Fruit fly (Drosophila melanogaster): ENCODE measurements around the gene CG34434.

CG34434 gene

dm6 chrX:5614367-5614766, 1.8 kb downstream of the CG34434 start, which contains the start of gene CG34435:
Gene CG34435 (minus strand): TSS chrX:5614467.
- TF ChIP-seq Vsx2 (GFP tag; optimal IDR thresholded peaks at IDR 0.05; ENCODE audit: partially characterized antibody): no peak
- TF ChIP-seq jim (GFP tag; optimal IDR thresholded peaks at IDR 0.05): no peak

DNA sequence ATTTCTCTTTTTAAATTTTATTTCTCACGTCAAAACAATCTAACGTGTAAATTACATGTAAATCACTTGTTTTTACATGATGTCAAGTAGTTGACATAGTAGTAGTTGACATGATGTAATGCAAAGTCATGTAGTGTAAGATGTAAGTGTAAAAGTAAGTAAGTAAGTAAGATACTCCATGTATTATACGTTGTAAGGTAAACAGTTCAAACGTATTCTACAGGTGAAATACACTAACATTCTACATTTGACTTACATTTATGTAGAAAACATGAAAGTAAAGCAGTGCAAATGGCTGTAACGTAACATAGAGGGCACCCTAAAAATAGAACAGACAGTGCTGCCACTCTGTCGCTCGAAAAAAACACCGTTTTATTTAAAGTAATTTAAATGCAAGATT, 3.2 kb downstream of the CG34434 start:
- TF ChIP-seq N (GFP tag; optimal IDR thresholded peaks at IDR 0.05) (no peak), pan (optimal IDR thresholded peaks at IDR 0.05) (no peak), dmrt93B (GFP tag; optimal IDR thresholded peaks at IDR 0.05) (no peak), tai (GFP tag; optimal IDR thresholded peaks at IDR 0.05) (no peak)

DNA sequence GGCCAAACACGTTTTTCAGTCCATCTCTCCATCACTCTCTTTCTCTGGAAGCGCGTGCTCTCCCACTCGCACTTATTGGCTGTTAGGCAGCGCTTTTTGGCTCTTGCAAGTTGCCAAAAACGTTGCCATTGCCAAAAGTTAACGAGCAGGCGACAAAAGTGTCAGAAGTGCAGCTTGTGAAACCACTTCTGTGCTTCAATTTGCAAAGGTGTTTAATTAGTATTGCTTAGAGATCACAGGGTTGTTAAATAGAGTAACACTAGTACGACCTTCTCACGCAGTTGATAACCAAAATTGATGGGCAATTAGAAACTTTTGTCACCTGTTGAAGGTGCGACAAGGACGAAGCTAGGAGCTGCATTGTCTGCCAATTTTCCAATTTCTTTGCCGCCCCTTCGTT, 7.7 kb downstream of the CG34434 start:
- TF ChIP-seq dl (GFP tag; optimal IDR thresholded peaks at IDR 0.05; ENCODE audit: insufficient read depth in 1 of 2, partially characterized antibody in 2 of 2) (no peak), dmrt93B (GFP tag; optimal IDR thresholded peaks at IDR 0.05) (peak; percentile 35), psq (GFP tag; optimal IDR thresholded peaks at IDR 0.05) (peak; percentile 27), HLH106 (tag; optimal IDR thresholded peaks at IDR 0.05) (peak; percentile 20), Sp1 (GFP tag; optimal IDR thresholded peaks at IDR 0.05) (no peak), Vsx2 (GFP tag; optimal IDR thresholded peaks at IDR 0.05; ENCODE audit: partially characterized antibody) (no peak), fru (GFP tag; optimal IDR thresholded peaks at IDR 0.05) (peak; percentile 49), ey (GFP tag; optimal IDR thresholded peaks at IDR 0.05) (peak; percentile 52), OdsH (GFP tag; optimal IDR thresholded peaks at IDR 0.05) (peak; percentile 51), h (GFP tag; optimal IDR thresholded peaks at IDR 0.05) (peak; percentile 22), rgr (GFP tag; optimal IDR thresholded peaks at IDR 0.05) (peak; percentile 53), jim (GFP tag; optimal IDR thresholded peaks at IDR 0.05) (no peak), CrebA (GFP tag; optimal IDR thresholded peaks at IDR 0.05; ENCODE audit: borderline replicate concordance) (no peak), foxo (GFP tag; optimal IDR thresholded peaks at IDR 0.05) (peak in 1 of 2 experiments; percentile 67)

dm6 chrX:5607647-5608046, 8.5 kb downstream of the CG34434 start:
- no peak for TF ChIP-seq Dif (GFP tag; optimal IDR thresholded peaks at IDR 0.05; ENCODE audit: partially characterized antibody)
- TF ChIP-seq Rel (GFP tag; optimal IDR thresholded peaks at IDR 0.05): no peak
- no peak for TF ChIP-seq Rel (tag; optimal IDR thresholded peaks at IDR 0.05)
- TF ChIP-seq tai (GFP tag; optimal IDR thresholded peaks at IDR 0.05): no peak
- no peak for TF ChIP-seq Mio (GFP tag; optimal IDR thresholded peaks at IDR 0.05)
- TF ChIP-seq Abd-B (GFP tag; optimal IDR thresholded peaks at IDR 0.05): no peak
- TF ChIP-seq sv (GFP tag; optimal IDR thresholded peaks at IDR 0.05): no peak
- TF ChIP-seq lola (GFP tag; optimal IDR thresholded peaks at IDR 0.05): no peak
- no peak for TF ChIP-seq Jra (GFP tag; optimal IDR thresholded peaks at IDR 0.05)
- TF ChIP-seq dmrt93B (GFP tag; optimal IDR thresholded peaks at IDR 0.05): no peak
- TF ChIP-seq brk (GFP tag; optimal IDR thresholded peaks at IDR 0.05): no peak
- TF ChIP-seq Hr78 (GFP tag; optimal IDR thresholded peaks at IDR 0.05): no peak
- TF ChIP-seq Sp1 (GFP tag; optimal IDR thresholded peaks at IDR 0.05): no peak

DNA sequence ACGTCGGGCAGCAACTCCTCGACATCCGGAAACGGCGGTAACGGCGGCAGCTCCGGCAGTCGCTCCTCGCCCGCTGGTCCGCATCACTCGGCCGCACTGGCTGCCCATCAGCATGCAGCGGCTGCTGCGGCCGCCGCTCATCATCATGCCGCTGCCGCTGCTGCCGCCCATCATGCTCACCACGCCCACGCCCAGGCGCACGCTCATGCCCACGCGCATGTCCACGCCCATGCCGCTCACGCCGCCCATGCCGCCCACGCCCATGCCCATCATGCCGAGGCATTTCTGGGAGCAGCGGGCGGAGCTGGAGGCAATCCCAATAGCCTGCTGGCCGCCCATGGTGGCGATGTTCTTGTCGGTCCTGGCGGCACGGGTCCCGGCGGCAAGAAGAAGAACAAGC, 9.8 kb downstream of the CG34434 start:
- TF ChIP-seq pan (optimal IDR thresholded peaks at IDR 0.05): peak; percentile 6
- TF ChIP-seq lola (GFP tag; optimal IDR thresholded peaks at IDR 0.05): no peak

- TF ChIP-seq Myc (optimal IDR thresholded peaks at IDR 0.05) (no peak), dmrt93B (GFP tag; optimal IDR thresholded peaks at IDR 0.05) (no peak), dl (GFP tag; optimal IDR thresholded peaks at IDR 0.05; ENCODE audit: insufficient read depth in 1 of 2, partially characterized antibody in 2 of 2) (no peak), Vsx2 (GFP tag; optimal IDR thresholded peaks at IDR 0.05; ENCODE audit: partially characterized antibody) (no peak), sage (GFP tag; optimal IDR thresholded peaks at IDR 0.05) (no peak), Dfd (GFP tag; optimal IDR thresholded peaks at IDR 0.05) (no peak), CG9705 (GFP tag; optimal IDR thresholded peaks at IDR 0.05) (no peak), Hr78 (GFP tag; optimal IDR thresholded peaks at IDR 0.05) (no peak), pan (optimal IDR thresholded peaks at IDR 0.05) (no peak), rgr (GFP tag; optimal IDR thresholded peaks at IDR 0.05) (no peak), tai (GFP tag; optimal IDR thresholded peaks at IDR 0.05) (no peak), Hnf4 (GFP tag; optimal IDR thresholded peaks at IDR 0.05) (no peak)
These were observed 12.0 kb downstream of the CG34434 start for dm6 chrX:5604181-5604580.
